Worm (Caenorhabditis elegans) whole organism, L4/young adult: Measurements from ENCODE around the gene clk-2.

Experiments used
- W03F9.2 ChIP-seq: fragments of 150-350 bp; optimal IDR thresholded peaks from 2 replicates; lab custom pipeline; 2014; ENCODE audit warnings: missing biosample characterization, missing genetic modification characterization
- dao-5 ChIP-seq: sonication (generic microtip); optimal IDR thresholded peaks from 2 replicates; lab custom pipeline; 2016; ENCODE audit warnings: missing genotype, missing genetic modification characterization, moderate library complexity, missing compliant biosample characterization
- him-1 ChIP-seq: sonication (generic microtip); optimal IDR thresholded peaks from 2 replicates; lab custom pipeline; 2016; ENCODE audit warnings: missing genotype, missing genetic modification reagents, missing genetic modification characterization, missing compliant biosample characterization

DNA sequence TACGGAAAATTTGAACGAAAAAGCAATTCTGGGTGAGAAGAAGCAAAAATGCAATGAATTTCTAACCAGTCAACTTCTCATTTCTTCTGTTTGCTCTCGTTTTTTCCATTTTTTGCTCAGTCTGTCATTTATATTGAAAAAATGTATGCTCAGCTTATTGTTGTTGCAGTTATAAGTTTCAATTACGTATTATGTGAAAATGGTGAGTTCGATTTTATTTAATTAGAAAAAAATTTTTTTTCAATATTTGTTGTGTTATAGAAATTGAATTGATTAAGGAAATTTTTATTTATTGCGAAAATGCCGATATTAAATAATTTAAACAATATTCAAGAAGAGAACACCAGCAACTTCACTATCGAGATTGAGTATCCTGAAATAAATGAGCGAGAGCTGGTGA is 43.5 kb upstream of the clk-2 start, which contains the start of gene lgc-12:
- TF ChIP-seq W03F9.2 (tag; lab: Kevin White, UChicago) (no peak), dao-5 (tag; lab: Kevin White, UChicago) (no peak), him-1 (tag; lab: Kevin White, UChicago) (no peak)
